Fruit fly (Drosophila melanogaster): ENCODE results near the gene Bsg.
A peak's percentile ranks its signal among the peaks of the same experiment; 100 is the strongest.

Bsg gene

dm6 chr2L:8103073-8103472 lies 19.9 kb downstream of the Bsg start:
- TF ChIP-seq Myc (optimal IDR thresholded peaks at IDR 0.05) (no peak), Dif (GFP tag; optimal IDR thresholded peaks at IDR 0.05; ENCODE audit: partially characterized antibody) (no peak), jim (GFP tag; optimal IDR thresholded peaks at IDR 0.05) (no peak), br (GFP tag; optimal IDR thresholded peaks at IDR 0.05) (no peak), pan (optimal IDR thresholded peaks at IDR 0.05) (peak; percentile 83), CG9705 (GFP tag; optimal IDR thresholded peaks at IDR 0.05) (no peak), dmrt93B (GFP tag; optimal IDR thresholded peaks at IDR 0.05) (no peak)

dm6 chr2L:8104094-8104493 lies 20.9 kb downstream of the Bsg start:
- TF ChIP-seq Myc (optimal IDR thresholded peaks at IDR 0.05) (no peak), usp (GFP tag; optimal IDR thresholded peaks at IDR 0.05) (no peak), dl (GFP tag; optimal IDR thresholded peaks at IDR 0.05; ENCODE audit: insufficient read depth in 1 of 2, partially characterized antibody in 2 of 2) (peak in 1 of 2 experiments; percentile 47), lola (GFP tag; optimal IDR thresholded peaks at IDR 0.05) (no peak), OdsH (GFP tag; optimal IDR thresholded peaks at IDR 0.05) (no peak), Dif (GFP tag; optimal IDR thresholded peaks at IDR 0.05; ENCODE audit: partially characterized antibody) (peak; percentile 65), Vsx2 (GFP tag; optimal IDR thresholded peaks at IDR 0.05; ENCODE audit: partially characterized antibody) (peak; percentile 97), GATAd (GFP tag; optimal IDR thresholded peaks at IDR 0.05) (no peak), sv (GFP tag; optimal IDR thresholded peaks at IDR 0.05) (no peak), sage (GFP tag; optimal IDR thresholded peaks at IDR 0.05) (no peak), CrebA (GFP tag; optimal IDR thresholded peaks at IDR 0.05; ENCODE audit: borderline replicate concordance) (no peak), Rel (GFP tag; optimal IDR thresholded peaks at IDR 0.05) (no peak), Rel (tag; optimal IDR thresholded peaks at IDR 0.05) (no peak), Jra (GFP tag; optimal IDR thresholded peaks at IDR 0.05) (no peak)

- TF ChIP-seq Mio (GFP tag; optimal IDR thresholded peaks at IDR 0.05) (no peak), jim (GFP tag; optimal IDR thresholded peaks at IDR 0.05) (no peak), Myc (optimal IDR thresholded peaks at IDR 0.05) (no peak), tai (GFP tag; optimal IDR thresholded peaks at IDR 0.05) (no peak), Hr78 (GFP tag; optimal IDR thresholded peaks at IDR 0.05) (no peak), CG32264 (GFP tag; optimal IDR thresholded peaks at IDR 0.05) (no peak), sage (GFP tag; optimal IDR thresholded peaks at IDR 0.05) (no peak)
Measured at dm6 chr2L:8104706-8105105, 21.5 kb downstream of the Bsg start.

- TF ChIP-seq Rel (GFP tag; optimal IDR thresholded peaks at IDR 0.05) (no peak), Rel (tag; optimal IDR thresholded peaks at IDR 0.05) (no peak), Hr78 (GFP tag; optimal IDR thresholded peaks at IDR 0.05) (no peak), OdsH (GFP tag; optimal IDR thresholded peaks at IDR 0.05) (no peak), sage (GFP tag; optimal IDR thresholded peaks at IDR 0.05) (no peak), Hnf4 (GFP tag; optimal IDR thresholded peaks at IDR 0.05) (no peak)
Measured at dm6 chr2L:8110549-8111438, 27.6 kb downstream of the Bsg start.

- no peak for TF ChIP-seq psq (GFP tag; optimal IDR thresholded peaks at IDR 0.05)
- no peak for TF ChIP-seq GATAd (GFP tag; optimal IDR thresholded peaks at IDR 0.05)
- TF ChIP-seq woc (GFP tag; optimal IDR thresholded peaks at IDR 0.05), result no peak
- no peak for TF ChIP-seq pan (optimal IDR thresholded peaks at IDR 0.05)
- TF ChIP-seq Vsx2 (GFP tag; optimal IDR thresholded peaks at IDR 0.05; ENCODE audit: partially characterized antibody), result no peak
- TF ChIP-seq tai (GFP tag; optimal IDR thresholded peaks at IDR 0.05), result no peak
Measured at dm6 chr2L:8116632-8117193, 33.5 kb downstream of the Bsg start.

- no peak for TF ChIP-seq sage (GFP tag; optimal IDR thresholded peaks at IDR 0.05)
- no peak for TF ChIP-seq Hr83 (GFP tag; optimal IDR thresholded peaks at IDR 0.05; ENCODE audit: poor library complexity, severe bottlenecking)
- TF ChIP-seq OdsH (GFP tag; optimal IDR thresholded peaks at IDR 0.05), result no peak
- no peak for TF ChIP-seq fru (GFP tag; optimal IDR thresholded peaks at IDR 0.05)
- no peak for TF ChIP-seq CG9705 (GFP tag; optimal IDR thresholded peaks at IDR 0.05)
- TF ChIP-seq tai (GFP tag; optimal IDR thresholded peaks at IDR 0.05), result no peak
- no peak for TF ChIP-seq Jra (GFP tag; optimal IDR thresholded peaks at IDR 0.05)
- no peak for TF ChIP-seq foxo (GFP tag; optimal IDR thresholded peaks at IDR 0.05)
- no peak for TF ChIP-seq h (GFP tag; optimal IDR thresholded peaks at IDR 0.05)
- TF ChIP-seq GATAd (GFP tag; optimal IDR thresholded peaks at IDR 0.05), result no peak
Measured at dm6 chr2L:8123711-8124379, 40.6 kb downstream of the Bsg start, which contains the start of the genes mon2 and CG8673. TSS of gene mon2 (minus strand) at chr2L:8124010. TSS of gene CG8673 (plus strand) at chr2L:8124329.

All from whole organism, wandering third instar larva.